Fruit fly (Drosophila melanogaster) whole organism, embryonic: ENCODE data around the gene CG13306.

ENCODE experiments used
- Atf-2 ChIP-seq: fragments of 200-800 bp; sonication (Bioruptor generic); optimal IDR thresholded peaks from 2 replicates; lab custom pipeline; 2016; ENCODE audit warnings: missing biosample characterization, missing genetic modification characterization
- CG10147 ChIP-seq: fragments of 200-800 bp; sonication (Bioruptor generic); optimal IDR thresholded peaks from 2 replicates; lab custom pipeline; 2019; ENCODE audit warnings: missing biosample characterization, mild to moderate bottlenecking, missing genetic modification characterization, moderate library complexity
- CG11398 ChIP-seq: fragments of 200-800 bp; sonication (Bioruptor generic); optimal IDR thresholded peaks from 2 replicates; lab custom pipeline; 2016; ENCODE audit warnings: missing biosample characterization, missing genetic modification characterization
- CG11696 ChIP-seq: fragments of 200-800 bp; sonication (Bioruptor generic); IDR thresholded peaks from 2 replicates; pipeline ENCODE4 v1.3.6; 2022; ENCODE audit warnings: missing biosample characterization, missing genetic modification characterization
- CG12104 ChIP-seq: fragments of 200-800 bp; sonication (Bioruptor generic); optimal IDR thresholded peaks from 3 replicates; lab custom pipeline; 2016; ENCODE audit warnings: missing biosample characterization, missing genetic modification characterization
- CG14441 ChIP-seq: fragments of 200-800 bp; sonication (Bioruptor generic); IDR thresholded peaks from 2 replicates; pipeline ENCODE4 v1.3.6; 2022; ENCODE audit warnings: missing biosample characterization, missing genetic modification characterization
- CG15269 ChIP-seq: fragments of 200-800 bp; sonication (Bioruptor generic); optimal IDR thresholded peaks from 2 replicates; lab custom pipeline; 2018; ENCODE audit warnings: missing biosample characterization, mild to moderate bottlenecking, missing genetic modification characterization, moderate library complexity
- CG17829 ChIP-seq: fragments of 200-800 bp; optimal IDR thresholded peaks from 2 replicates; lab custom pipeline; 2019; ENCODE audit warnings: missing biosample characterization, mild to moderate bottlenecking, missing genetic modification characterization, moderate library complexity
- CG2678 ChIP-seq: fragments of 200-800 bp; sonication (Bioruptor generic); optimal IDR thresholded peaks from 3 replicates; lab custom pipeline; 2019; ENCODE audit warnings: missing biosample characterization, mild to moderate bottlenecking, missing genetic modification characterization, moderate library complexity
- CG30403 ChIP-seq: fragments of 200-800 bp; sonication (Bioruptor generic); optimal IDR thresholded peaks from 3 replicates; lab custom pipeline; 2016; ENCODE audit warnings: missing biosample characterization, missing genetic modification characterization
- CG3065 ChIP-seq: fragments of 200-800 bp; sonication (Bioruptor generic); optimal IDR thresholded peaks from 2 replicates; lab custom pipeline; 2016; ENCODE audit warnings: missing biosample characterization, missing genetic modification characterization
- CG34422 ChIP-seq: fragments of 200-800 bp; sonication (Bioruptor generic); IDR thresholded peaks from 3 replicates; pipeline ENCODE4 v1.3.6; 2022; ENCODE audit warnings: missing biosample characterization, missing genetic modification characterization
- CG3847 ChIP-seq: fragments of 200-800 bp; sonication (Bioruptor generic); IDR thresholded peaks from 2 replicates; pipeline ENCODE4 v1.3.6; 2022; ENCODE audit warnings: missing biosample characterization, missing genetic modification characterization
- CG4404 ChIP-seq: fragments of 200-800 bp; sonication (Bioruptor generic); IDR thresholded peaks from 2 replicates; pipeline ENCODE4 v1.3.6; 2022; ENCODE audit warnings: missing biosample characterization, missing genetic modification characterization
- CG4424 ChIP-seq: fragments of 200-800 bp; sonication (Bioruptor generic); optimal IDR thresholded peaks from 3 replicates; lab custom pipeline; 2016; ENCODE audit warnings: missing biosample characterization, missing genetic modification characterization
- CG6175 ChIP-seq: fragments of 200-800 bp; sonication (Bioruptor generic); IDR thresholded peaks from 3 replicates; pipeline ENCODE4 v1.3.6; 2022; ENCODE audit warnings: missing biosample characterization, missing genetic modification characterization
- CG6254 ChIP-seq: fragments of 200-800 bp; sonication (Bioruptor generic); optimal IDR thresholded peaks from 3 replicates; lab custom pipeline; 2017; ENCODE audit warnings: mild to moderate bottlenecking, missing biosample characterization, missing genetic modification reagents, missing genetic modification characterization
- CG6813 ChIP-seq: fragments of 200-800 bp; sonication (Bioruptor generic); optimal IDR thresholded peaks from 2 replicates; lab custom pipeline; 2017; ENCODE audit warnings: missing biosample characterization, missing genetic modification characterization, mild to moderate bottlenecking, moderate library complexity, missing genetic modification reagents
- CG6854 ChIP-seq: fragments of 200-800 bp; sonication (Bioruptor generic); optimal IDR thresholded peaks from 3 replicates; lab custom pipeline; 2017; ENCODE audit warnings: missing biosample characterization, mild to moderate bottlenecking, missing genetic modification characterization
- CG7839 ChIP-seq: fragments of 200-800 bp; sonication (Bioruptor generic); optimal IDR thresholded peaks from 3 replicates; lab custom pipeline; 2018; ENCODE audit warnings: missing biosample characterization, mild to moderate bottlenecking, missing genetic modification characterization, moderate library complexity
- CG9817 ChIP-seq: fragments of 200-800 bp; sonication (Bioruptor generic); optimal IDR thresholded peaks from 2 replicates; lab custom pipeline; 2018; ENCODE audit warnings: missing biosample characterization, mild to moderate bottlenecking, missing genetic modification characterization, moderate library complexity
- Dbx ChIP-seq: fragments of 200-800 bp; sonication (Bioruptor generic); IDR thresholded peaks from 3 replicates; pipeline ENCODE4 v1.3.6; 2022; ENCODE audit warnings: missing biosample characterization, missing genetic modification characterization
- Dll ChIP-seq: fragments of 200-800 bp; sonication (Bioruptor generic); IDR thresholded peaks from 4 replicates; pipeline ENCODE4 v1.3.6; 2022; ENCODE audit warnings: missing biosample characterization, missing genetic modification characterization; ENCODE audit not compliant: partially characterized antibody
- GATAe ChIP-seq: fragments of 200-800 bp; sonication (Bioruptor generic); conservative IDR thresholded peaks from 2 replicates; pipeline ENCODE4 v1.3.6; 2022; ENCODE audit warnings: missing biosample characterization, missing genetic modification characterization
- Mrtf ChIP-seq: fragments of 200-800 bp; sonication (Bioruptor generic); IDR thresholded peaks from 3 replicates; pipeline ENCODE4 v1.3.6; 2022; ENCODE audit warnings: missing biosample characterization, missing genetic modification characterization
- NfI ChIP-seq: fragments of 200-800 bp; sonication (Bioruptor generic); optimal IDR thresholded peaks from 3 replicates; lab custom pipeline; 2018; ENCODE audit warnings: missing biosample characterization, mild to moderate bottlenecking, missing genetic modification characterization, moderate library complexity
- Rfx ChIP-seq: fragments of 200-800 bp; sonication (Bioruptor generic); IDR thresholded peaks from 2 replicates; pipeline ENCODE4 v1.3.6; 2022; ENCODE audit warnings: missing biosample characterization, missing genetic modification characterization
- ap ChIP-seq: fragments of 200-800 bp; sonication (Bioruptor generic); IDR thresholded peaks from 2 replicates; pipeline ENCODE4 v1.3.6; 2022; ENCODE audit warnings: missing biosample characterization, missing genetic modification characterization
- ara ChIP-seq: fragments of 200-800 bp; sonication (Bioruptor generic); IDR thresholded peaks from 2 replicates; pipeline ENCODE4 v1.3.6; 2022; ENCODE audit warnings: missing biosample characterization, missing genetic modification characterization
- cg ChIP-seq: fragments of 200-800 bp; sonication (Bioruptor generic); optimal IDR thresholded peaks from 3 replicates; lab custom pipeline; 2019; ENCODE audit warnings: missing biosample characterization, mild to moderate bottlenecking, missing genetic modification characterization, moderate library complexity
- crc ChIP-seq: fragments of 200-800 bp; sonication (Bioruptor generic); optimal IDR thresholded peaks from 2 replicates; lab custom pipeline; 2016; ENCODE audit warnings: missing biosample characterization, missing genetic modification characterization
- croc ChIP-seq: fragments of 200-800 bp; sonication (Bioruptor generic); conservative IDR thresholded peaks from 3 replicates; pipeline ENCODE4 v1.3.6; 2022; ENCODE audit warnings: missing biosample characterization, missing genetic modification characterization
- dmrt99B ChIP-seq: fragments of 200-800 bp; sonication (Bioruptor generic); optimal IDR thresholded peaks from 2 replicates; lab custom pipeline; 2018; ENCODE audit warnings: missing biosample characterization, mild to moderate bottlenecking, missing genetic modification characterization, moderate library complexity
- dpn ChIP-seq, 2 experiments: fragments of 200-800 bp; sonication (Bioruptor generic); optimal IDR thresholded peaks; 3 replicates each; lab custom pipeline; 2016; ENCODE audit warnings: missing biosample characterization in 2 of 2, missing genetic modification characterization in 2 of 2
- eyg ChIP-seq: fragments of 200-800 bp; sonication (Bioruptor generic); optimal IDR thresholded peaks from 3 replicates; lab custom pipeline; 2016; ENCODE audit warnings: missing biosample characterization, missing genetic modification characterization
- fd102C ChIP-seq: fragments of 200-800 bp; sonication (Bioruptor generic); optimal IDR thresholded peaks from 2 replicates; lab custom pipeline; 2018; ENCODE audit warnings: missing biosample characterization, mild to moderate bottlenecking, missing genetic modification characterization, moderate library complexity
- grau ChIP-seq: fragments of 200-800 bp; optimal IDR thresholded peaks from 3 replicates; lab custom pipeline; 2019; ENCODE audit warnings: missing biosample characterization, mild to moderate bottlenecking, missing genetic modification characterization, moderate library complexity
- grn ChIP-seq: fragments of 200-800 bp; sonication (Bioruptor generic); optimal IDR thresholded peaks from 3 replicates; lab custom pipeline; 2017; ENCODE audit warnings: missing biosample characterization, missing genetic modification characterization
- ken ChIP-seq: fragments of 200-800 bp; sonication (Bioruptor generic); IDR thresholded peaks from 3 replicates; pipeline ENCODE4 v1.3.6; 2022; ENCODE audit warnings: missing biosample characterization, missing genetic modification characterization
- nom ChIP-seq: fragments of 200-800 bp; sonication (Bioruptor generic); optimal IDR thresholded peaks from 2 replicates; lab custom pipeline; 2017; ENCODE audit warnings: missing biosample characterization, missing genetic modification characterization, mild to moderate bottlenecking, moderate library complexity, missing genetic modification reagents
- pho ChIP-seq: fragments of 200-800 bp; sonication (Bioruptor generic); optimal IDR thresholded peaks from 2 replicates; lab custom pipeline; 2016; ENCODE audit warnings: missing biosample characterization, missing genetic modification characterization
- phol ChIP-seq: fragments of 200-800 bp; sonication (Bioruptor generic); optimal IDR thresholded peaks from 3 replicates; lab custom pipeline; 2018; ENCODE audit warnings: missing biosample characterization, mild to moderate bottlenecking, missing genetic modification characterization, moderate library complexity
- prd ChIP-seq, 3 experiments: fragments of >200 bp in 2 of 3; fragments of 200-800 bp in 1 of 3; sonication (Bioruptor generic) in 1 of 3; optimal IDR thresholded peaks in 2 of 3; IDR thresholded peaks in 1 of 3; 2 replicates in 2 of 3; 3 replicates in 1 of 3; pipeline versions ENCODE4 v1.3.6 to Lab custom; 2017 to 2022; ENCODE audit warnings: missing biosample characterization in 1 of 3, missing genetic modification characterization in 1 of 3
- rib ChIP-seq: fragments of 200-800 bp; sonication (Bioruptor generic); IDR thresholded peaks from 2 replicates; pipeline ENCODE4 v1.3.6; 2022; ENCODE audit warnings: missing biosample characterization, missing genetic modification characterization
- sd ChIP-seq: fragments of 200-800 bp; sonication (Bioruptor generic); optimal IDR thresholded peaks from 3 replicates; lab custom pipeline; 2018; ENCODE audit warnings: missing biosample characterization, mild to moderate bottlenecking, missing genetic modification characterization, moderate library complexity
- sisA ChIP-seq: fragments of 200-800 bp; sonication (Bioruptor generic); IDR thresholded peaks from 2 replicates; pipeline ENCODE4 v1.3.6; 2022; ENCODE audit warnings: missing biosample characterization, missing genetic modification characterization
- toy ChIP-seq: fragments of 200-800 bp; sonication (Bioruptor generic); IDR thresholded peaks from 2 replicates; pipeline ENCODE4 v1.3.6; 2022; ENCODE audit warnings: missing biosample characterization, missing genetic modification characterization
- trem ChIP-seq: fragments of 200-800 bp; optimal IDR thresholded peaks from 3 replicates; lab custom pipeline; 2019; ENCODE audit warnings: missing biosample characterization, mild to moderate bottlenecking, missing genetic modification characterization, moderate library complexity
- unpg ChIP-seq: fragments of 200-800 bp; sonication (Bioruptor generic); optimal IDR thresholded peaks from 3 replicates; lab custom pipeline; 2018; ENCODE audit warnings: missing biosample characterization, mild to moderate bottlenecking, missing genetic modification characterization, moderate library complexity
- usp ChIP-seq: fragments of >200 bp; optimal IDR thresholded peaks from 2 replicates; lab custom pipeline; 2017; ENCODE audit warnings: missing biosample characterization, missing genetic modification characterization
- vnd ChIP-seq: fragments of 200-800 bp; sonication (Bioruptor generic); IDR thresholded peaks from 3 replicates; pipeline ENCODE4 v1.3.6; 2022; ENCODE audit warnings: missing biosample characterization, missing genetic modification characterization; ENCODE audit not compliant: partially characterized antibody

The CG13306 gene

DNA sequence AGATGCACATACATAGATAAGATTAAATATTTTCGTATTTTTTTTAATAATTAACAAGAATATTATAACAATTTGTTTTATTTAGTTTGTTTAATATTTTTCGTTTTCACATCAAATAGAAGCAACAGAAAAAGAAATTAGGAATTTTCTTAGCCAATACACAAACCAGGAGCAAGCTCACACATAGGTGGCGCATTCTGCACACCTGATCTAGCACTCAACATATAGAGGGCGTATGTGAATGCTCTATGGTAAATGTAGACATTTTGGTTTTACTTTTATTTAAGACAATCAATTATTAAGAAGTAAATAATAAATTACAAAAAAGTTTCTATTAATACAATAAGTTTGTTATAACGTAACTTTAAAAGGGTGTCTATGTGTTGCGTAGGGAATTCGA lies 687 bp downstream of the CG13306 start (continued):
- TF ChIP-seq NfI: peak; percentile 32
- peak; percentile 51 for TF ChIP-seq CG9817 (tag; lab: Kevin White, UChicago)
- TF ChIP-seq grn: no peak
- peak in 1 of 2 experiments; percentile 74 for TF ChIP-seq prd (optimal IDR thresholded peaks at IDR 0.05; lab: Kevin White, UChicago)
- TF ChIP-seq prd (GFP tag; IDR thresholded peaks at IDR 0.05; lab: Robert Waterston, UW): peak; percentile 42; the same call in 1 of the 3 replicates
- TF ChIP-seq CG14441 (GFP tag; lab: Robert Waterston, UW): peak; percentile 45
- peak; percentile 83 for TF ChIP-seq Rfx (GFP tag; lab: Robert Waterston, UW)
- no peak for TF ChIP-seq cg (GFP tag; lab: Kevin White, UChicago)
- TF ChIP-seq fd102C (GFP tag; lab: Kevin White, UChicago): no peak
- 0 out of 2 replicates have a peak, but pooled peaks have one; percentile 12 for TF ChIP-seq CG4404 (GFP tag; lab: Robert Waterston, UW)
- TF ChIP-seq unpg (GFP tag; lab: Kevin White, UChicago): no peak
- peak; percentile 58; the same call in 2 of the 3 replicates for TF ChIP-seq Dbx
- no peak for TF ChIP-seq ara (GFP tag; lab: Robert Waterston, UW)
- TF ChIP-seq Atf-2 (GFP tag; lab: Kevin White, UChicago): no peak
- TF ChIP-seq vnd (GFP tag; lab: Robert Waterston, UW): no peak
- TF ChIP-seq CG6854: no peak
- peak; percentile 15; the same call in 1 of the 3 replicates for TF ChIP-seq CG34422 (GFP tag; lab: Robert Waterston, UW)
- no peak for TF ChIP-seq GATAe (GFP tag; lab: Robert Waterston, UW)
- peak; percentile 51 for TF ChIP-seq phol (tag; lab: Kevin White, UChicago)
- TF ChIP-seq ap (GFP tag; lab: Robert Waterston, UW): 0 out of 2 replicates have a peak, but pooled peaks have one; percentile 14
- TF ChIP-seq CG10147 (GFP tag; lab: Kevin White, UChicago): no peak
- TF ChIP-seq CG6254: no peak
- no peak for TF ChIP-seq CG2678 (tag; lab: Kevin White, UChicago)
- no peak for TF ChIP-seq eyg (GFP tag; lab: Kevin White, UChicago)
- no peak for TF ChIP-seq toy
- TF ChIP-seq grau (tag; lab: Kevin White, UChicago): peak; percentile 27
- peak; percentile 24 for TF ChIP-seq CG17829 (tag; lab: Kevin White, UChicago)
- no peak for TF ChIP-seq CG11398
- TF ChIP-seq CG4424 (GFP tag; lab: Kevin White, UChicago): peak; percentile 9
- peak; percentile 43; the same call in 2 of the 3 replicates for TF ChIP-seq Mrtf (GFP tag; lab: Robert Waterston, UW)
- no peak for TF ChIP-seq usp (GFP tag; lab: Kevin White, UChicago)
- TF ChIP-seq trem (tag; lab: Kevin White, UChicago): peak; percentile 18
- TF ChIP-seq nom (GFP tag; lab: Kevin White, UChicago): no peak
- TF ChIP-seq croc (GFP tag; lab: Robert Waterston, UW): no peak
- peak; percentile 53 for TF ChIP-seq CG3847 (GFP tag; lab: Robert Waterston, UW)
- TF ChIP-seq CG6813 (GFP tag; lab: Kevin White, UChicago): no peak
- TF ChIP-seq CG12104 (GFP tag; lab: Kevin White, UChicago): no peak
- no peak for TF ChIP-seq pho (GFP tag; lab: Kevin White, UChicago)
- no peak for TF ChIP-seq crc
- peak; percentile 57 for TF ChIP-seq sisA (GFP tag; lab: Robert Waterston, UW)
- no peak for TF ChIP-seq CG3065 (GFP tag; lab: Kevin White, UChicago)
- no peak for TF ChIP-seq dmrt99B (tag; lab: Kevin White, UChicago)
- TF ChIP-seq CG7839: peak; percentile 60
- TF ChIP-seq CG30403: peak; percentile 26
- no peak for TF ChIP-seq rib (GFP tag; lab: Robert Waterston, UW)
- no peak; the same call in 2 of the 3 replicates for TF ChIP-seq ken (GFP tag; lab: Robert Waterston, UW)
- no peak for TF ChIP-seq sd (tag; lab: Kevin White, UChicago)
- no peak for TF ChIP-seq Dll (GFP tag; lab: Robert Waterston, UW)
- no peak for TF ChIP-seq CG15269
- peak; percentile 5 to 42 for TF ChIP-seq dpn (GFP tag; optimal IDR thresholded peaks at IDR 0.05; lab: Kevin White, UChicago)
- no peak for TF ChIP-seq CG11696 (GFP tag; lab: Robert Waterston, UW)
- no peak for TF ChIP-seq CG6175 (GFP tag; lab: Robert Waterston, UW)
